Fruit fly (Drosophila melanogaster) whole organism, prepupa: Measurements from ENCODE around the gene Nufip.

Source experiments
- CG31627 ChIP-seq: fragments of 200-800 bp; sonication (Bioruptor generic); optimal IDR thresholded peaks from 3 replicates; lab custom pipeline; 2016; ENCODE audit warnings: missing biosample characterization, missing genetic modification characterization
- CG6854 ChIP-seq: fragments of 200-800 bp; sonication (Bioruptor generic); optimal IDR thresholded peaks from 2 replicates; lab custom pipeline; 2017; ENCODE audit warnings: missing biosample characterization, mild to moderate bottlenecking, missing genetic modification characterization
- Sox102F ChIP-seq: fragments of 200-800 bp; sonication (Bioruptor generic); optimal IDR thresholded peaks from 2 replicates; lab custom pipeline; 2016; ENCODE audit warnings: missing biosample characterization, mild to moderate bottlenecking, missing genetic modification characterization
- Sox15 ChIP-seq: fragments of 200-800 bp; sonication (Bioruptor generic); optimal IDR thresholded peaks from 3 replicates; lab custom pipeline; 2016; ENCODE audit warnings: missing biosample characterization, missing genetic modification characterization
- spab ChIP-seq: fragments of 200-800 bp; sonication (Bioruptor generic); optimal IDR thresholded peaks from 2 replicates; lab custom pipeline; 2017; ENCODE audit warnings: missing biosample characterization, mild to moderate bottlenecking, missing genetic modification characterization, missing genetic modification reagents

DNA sequence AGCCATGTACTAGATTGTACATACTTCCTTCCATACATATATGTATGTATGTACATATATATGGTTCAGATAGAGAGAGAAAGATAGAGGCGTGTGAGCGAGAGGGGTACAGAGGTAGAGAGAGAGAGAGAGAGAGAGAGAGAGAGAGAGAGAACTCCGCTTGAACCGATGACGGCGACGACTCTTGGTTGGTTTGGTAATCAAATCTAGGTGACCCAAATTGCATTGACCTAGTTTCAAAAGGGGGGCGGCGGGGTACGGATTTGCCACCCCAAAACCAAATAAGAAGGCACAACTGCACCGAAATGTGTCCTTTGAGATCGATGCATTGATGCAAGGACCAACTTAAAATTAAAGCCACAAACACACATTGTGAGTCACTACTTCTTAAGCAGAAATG is 39.7 kb upstream of the Nufip start:
- TF ChIP-seq CG31627 (GFP tag; lab: Kevin White, UChicago) (no peak), spab (GFP tag; lab: Kevin White, UChicago) (no peak), CG6854 (GFP tag; lab: Kevin White, UChicago) (no peak), Sox102F (GFP tag; lab: Kevin White, UChicago) (no peak), Sox15 (GFP tag; lab: Kevin White, UChicago) (no peak)
